Worm (Caenorhabditis elegans) whole organism, early embryonic: ENCODE measurements around the gene F28G4.4.

Source experiments
- B0310.2 ChIP-seq: sonication (generic microtip); optimal IDR thresholded peaks from 2 replicates; lab custom pipeline; 2016; ENCODE audit warnings: mild to moderate bottlenecking, missing genetic modification characterization, missing compliant biosample characterization
- F13C5.2 ChIP-seq: sonication (generic microtip); optimal IDR thresholded peaks from 2 replicates; lab custom pipeline; 2017; ENCODE audit warnings: mild to moderate bottlenecking, missing genetic modification characterization, inconsistent platforms, missing compliant biosample characterization
- aly-1 ChIP-seq: sonication (generic microtip); optimal IDR thresholded peaks from 2 replicates; lab custom pipeline; 2016; ENCODE audit warnings: missing genetic modification characterization, missing compliant biosample characterization
- ama-1 ChIP-seq: fragments of 150-350 bp; optimal IDR thresholded peaks from 2 replicates; lab custom pipeline; 2014
- ceh-13 ChIP-seq: fragments of 200-800 bp; sonication (Bioruptor generic); optimal IDR thresholded peaks from 2 replicates; lab custom pipeline; 2018; ENCODE audit warnings: mild to moderate bottlenecking, missing genetic modification characterization, missing compliant biosample characterization
- ceh-36 ChIP-seq: sonication (generic microtip); optimal IDR thresholded peaks from 2 replicates; lab custom pipeline; 2016; ENCODE audit warnings: missing genetic modification characterization, inconsistent platforms, missing compliant biosample characterization
- ets-7 ChIP-seq: sonication (generic microtip); optimal IDR thresholded peaks from 2 replicates; lab custom pipeline; 2016; ENCODE audit warnings: missing genotype, missing genetic modification characterization, missing compliant biosample characterization
- flt-1 ChIP-seq: fragments of 200-800 bp; sonication (Bioruptor generic); IDR thresholded peaks from 2 replicates; pipeline ENCODE4 v1.3.6; 2022; ENCODE audit warnings: missing genetic modification characterization, missing compliant biosample characterization
- hmbx-1 ChIP-seq: sonication (generic microtip); optimal IDR thresholded peaks from 2 replicates; lab custom pipeline; 2016; ENCODE audit warnings: mild to moderate bottlenecking, missing genetic modification characterization, missing compliant biosample characterization
- hmg-4 ChIP-seq: fragments of 200-800 bp; sonication (Bioruptor generic); optimal IDR thresholded peaks from 2 replicates; lab custom pipeline; 2018; ENCODE audit warnings: mild to moderate bottlenecking, missing genetic modification characterization, missing compliant biosample characterization
- hnd-1 ChIP-seq: sonication (generic microtip); optimal IDR thresholded peaks from 2 replicates; lab custom pipeline; 2016; ENCODE audit warnings: missing genetic modification characterization, missing compliant biosample characterization
- pes-1 ChIP-seq: fragments of 200-800 bp; sonication (Bioruptor generic); IDR thresholded peaks from 2 replicates; pipeline ENCODE4 v1.3.6; 2022; ENCODE audit warnings: missing genetic modification reagents, missing genetic modification characterization, missing compliant biosample characterization
- scrt-1 ChIP-seq: fragments of 200-800 bp; sonication (Bioruptor generic); IDR thresholded peaks from 2 replicates; pipeline ENCODE4 v1.3.6; 2022; ENCODE audit warnings: missing genetic modification characterization, missing compliant biosample characterization
- sea-1 ChIP-seq: fragments of 200-800 bp; sonication (Bioruptor generic); conservative IDR thresholded peaks from 2 replicates; pipeline ENCODE4 v1.3.6; 2022; ENCODE audit warnings: missing genetic modification characterization, missing compliant biosample characterization
- tbx-11 ChIP-seq: fragments of 200-800 bp; sonication (Bioruptor generic); IDR thresholded peaks from 2 replicates; pipeline ENCODE4 v1.3.6; 2022; ENCODE audit warnings: missing genetic modification characterization, missing compliant biosample characterization
- tbx-37 ChIP-seq: fragments of 200-800 bp; sonication (Bioruptor generic); conservative IDR thresholded peaks from 2 replicates; pipeline ENCODE4 v1.3.6; 2022; ENCODE audit warnings: missing genetic modification reagents, missing genetic modification characterization, missing compliant biosample characterization
- tra-4 ChIP-seq: sonication (generic microtip); optimal IDR thresholded peaks from 2 replicates; lab custom pipeline; 2017; ENCODE audit warnings: missing genetic modification characterization, missing compliant biosample characterization

F28G4.4 gene

ce11 chrV:16307253-16307652, 21.6 kb upstream of the F28G4.4 start, which contains the start of gene srxa-7:
srxa-7 (plus strand) TSS chrV:16307553.
- no peak for TF ChIP-seq aly-1 (tag; lab: Kevin White, UChicago)
- no peak for TF ChIP-seq ceh-13 (GFP tag; lab: Kevin White, UChicago)
- no peak for TF ChIP-seq tbx-37 (GFP tag; lab: Robert Waterston, UW)
- TF ChIP-seq F13C5.2 (tag; lab: Kevin White, UChicago): no peak
- no peak for TF ChIP-seq ama-1
- no peak for TF ChIP-seq hmg-4
- TF ChIP-seq tra-4 (tag; lab: Kevin White, UChicago): no peak
- TF ChIP-seq flt-1 (GFP tag; lab: Robert Waterston, UW): no peak
- no peak for TF ChIP-seq ceh-36 (tag; lab: Kevin White, UChicago)
- no peak for TF ChIP-seq sea-1 (GFP tag; lab: Robert Waterston, UW)
- no peak for TF ChIP-seq pes-1 (GFP tag; lab: Robert Waterston, UW)
- no peak for TF ChIP-seq hmbx-1 (tag; lab: Kevin White, UChicago)
- TF ChIP-seq scrt-1: no peak
- no peak for TF ChIP-seq hnd-1 (tag; lab: Kevin White, UChicago)
- no peak for TF ChIP-seq tbx-11
- TF ChIP-seq B0310.2 (tag; lab: Kevin White, UChicago): no peak
- no peak for TF ChIP-seq ets-7 (tag; lab: Kevin White, UChicago)

ce11 chrV:16302439-16302838, 16.7 kb upstream of the F28G4.4 start, which contains the start of the genes C31A11.13 and oac-6:
C31A11.13 (minus strand) TSS chrV:16302551.
oac-6 (plus strand) TSS chrV:16302717.
- no peak for TF ChIP-seq sea-1 (GFP tag; lab: Robert Waterston, UW)
- TF ChIP-seq tbx-37 (GFP tag; lab: Robert Waterston, UW): no peak
- no peak for TF ChIP-seq tbx-11
- no peak for TF ChIP-seq ceh-36 (tag; lab: Kevin White, UChicago)
- TF ChIP-seq tra-4 (tag; lab: Kevin White, UChicago): no peak
- no peak for TF ChIP-seq hmbx-1 (tag; lab: Kevin White, UChicago)
- no peak for TF ChIP-seq ama-1
- TF ChIP-seq hnd-1 (tag; lab: Kevin White, UChicago): no peak

ce11 chrV:16300276-16300675, 14.6 kb upstream of the F28G4.4 start, which contains the start of gene srbc-82:
srbc-82 (plus strand) TSS chrV:16300576.
- TF ChIP-seq flt-1 (GFP tag; lab: Robert Waterston, UW) (no peak), aly-1 (tag; lab: Kevin White, UChicago) (no peak), hmg-4 (no peak), pes-1 (GFP tag; lab: Robert Waterston, UW) (no peak), tbx-11 (no peak), ceh-36 (tag; lab: Kevin White, UChicago) (no peak), hnd-1 (tag; lab: Kevin White, UChicago) (no peak), sea-1 (GFP tag; lab: Robert Waterston, UW) (no peak), B0310.2 (tag; lab: Kevin White, UChicago) (no peak), tbx-37 (GFP tag; lab: Robert Waterston, UW) (no peak), ama-1 (no peak), scrt-1 (no peak), ets-7 (tag; lab: Kevin White, UChicago) (no peak), hmbx-1 (tag; lab: Kevin White, UChicago) (no peak)

- TF ChIP-seq scrt-1 (no peak), sea-1 (GFP tag; lab: Robert Waterston, UW) (no peak), ets-7 (tag; lab: Kevin White, UChicago) (no peak), tra-4 (tag; lab: Kevin White, UChicago) (no peak), ceh-36 (tag; lab: Kevin White, UChicago) (no peak), flt-1 (GFP tag; lab: Robert Waterston, UW) (no peak), hnd-1 (tag; lab: Kevin White, UChicago) (no peak), hmbx-1 (tag; lab: Kevin White, UChicago) (no peak), hmg-4 (no peak), aly-1 (tag; lab: Kevin White, UChicago) (no peak), ceh-13 (GFP tag; lab: Kevin White, UChicago) (no peak), pes-1 (GFP tag; lab: Robert Waterston, UW) (no peak), tbx-37 (GFP tag; lab: Robert Waterston, UW) (no peak), ama-1 (no peak), B0310.2 (tag; lab: Kevin White, UChicago) (no peak), F13C5.2 (tag; lab: Kevin White, UChicago) (no peak), tbx-11 (no peak)
Observed at ce11 chrV:16299834-16300233, 14.1 kb upstream of the F28G4.4 start.

- TF ChIP-seq tra-4 (tag; lab: Kevin White, UChicago) (no peak), ets-7 (tag; lab: Kevin White, UChicago) (no peak), scrt-1 (no peak), hmbx-1 (tag; lab: Kevin White, UChicago) (no peak), ceh-36 (tag; lab: Kevin White, UChicago) (no peak), tbx-37 (GFP tag; lab: Robert Waterston, UW) (no peak), sea-1 (GFP tag; lab: Robert Waterston, UW) (no peak), aly-1 (tag; lab: Kevin White, UChicago) (no peak), hmg-4 (no peak), ama-1 (no peak), flt-1 (GFP tag; lab: Robert Waterston, UW) (no peak), tbx-11 (no peak), pes-1 (GFP tag; lab: Robert Waterston, UW) (no peak), F13C5.2 (tag; lab: Kevin White, UChicago) (no peak)
Observed at ce11 chrV:16298669-16299068, 13.0 kb upstream of the F28G4.4 start, which contains the start of gene srbc-84. srbc-84 (plus strand) TSS chrV:16298969.

ce11 chrV:16297070-16297469, 11.4 kb upstream of the F28G4.4 start, which contains the start of gene srbc-83:
srbc-83 (plus strand) TSS chrV:16297370.
- TF ChIP-seq tbx-11: no peak
- TF ChIP-seq hnd-1 (tag; lab: Kevin White, UChicago): no peak
- no peak for TF ChIP-seq hmbx-1 (tag; lab: Kevin White, UChicago)
- TF ChIP-seq aly-1 (tag; lab: Kevin White, UChicago): no peak
- TF ChIP-seq flt-1 (GFP tag; lab: Robert Waterston, UW): no peak
- TF ChIP-seq sea-1 (GFP tag; lab: Robert Waterston, UW): no peak

- TF ChIP-seq ama-1: no peak
- TF ChIP-seq ceh-36 (tag; lab: Kevin White, UChicago): no peak
- TF ChIP-seq flt-1 (GFP tag; lab: Robert Waterston, UW): no peak
- no peak for TF ChIP-seq ets-7 (tag; lab: Kevin White, UChicago)
- TF ChIP-seq B0310.2 (tag; lab: Kevin White, UChicago): no peak
- no peak for TF ChIP-seq sea-1 (GFP tag; lab: Robert Waterston, UW)
- TF ChIP-seq tra-4 (tag; lab: Kevin White, UChicago): no peak
- TF ChIP-seq pes-1 (GFP tag; lab: Robert Waterston, UW): no peak
- no peak for TF ChIP-seq F13C5.2 (tag; lab: Kevin White, UChicago)
Observed at ce11 chrV:16292409-16292808, 6.7 kb upstream of the F28G4.4 start, which contains the start of gene oac-5. oac-5 (plus strand) TSS chrV:16292709.
